Fruit fly (Drosophila melanogaster) whole organism, embryonic: Measurements from ENCODE around the gene lili.
A peak's percentile ranks its signal among the peaks of the same experiment; 100 is the strongest.

Source experiments
- Antp ChIP-seq: fragments of 200-800 bp; sonication (Bioruptor generic); optimal IDR thresholded peaks from 3 replicates; lab custom pipeline; 2016; ENCODE audit warnings: missing biosample characterization, missing genetic modification characterization
- Atf3 ChIP-seq: fragments of 200-800 bp; sonication (Bioruptor generic); optimal IDR thresholded peaks from 3 replicates; lab custom pipeline; 2016; ENCODE audit warnings: missing biosample characterization, missing genetic modification characterization
- Atf6 ChIP-seq: fragments of 200-800 bp; sonication (Bioruptor generic); IDR thresholded peaks from 2 replicates; pipeline ENCODE4 v1.3.6; 2022; ENCODE audit warnings: missing biosample characterization, missing genetic modification characterization
- Bdp1 ChIP-seq: fragments of 200-800 bp; sonication (Bioruptor generic); optimal IDR thresholded peaks from 3 replicates; lab custom pipeline; 2016; ENCODE audit warnings: missing biosample characterization, missing genetic modification characterization
- Bteb2 ChIP-seq: fragments of 200-800 bp; sonication (Bioruptor generic); optimal IDR thresholded peaks from 2 replicates; lab custom pipeline; 2016; ENCODE audit warnings: missing biosample characterization, missing genetic modification characterization
- CG11504 ChIP-seq: fragments of 200-800 bp; sonication (Bioruptor generic); optimal IDR thresholded peaks from 3 replicates; lab custom pipeline; 2019; ENCODE audit warnings: missing biosample characterization, mild to moderate bottlenecking, missing genetic modification characterization, moderate library complexity
- CG11560 ChIP-seq: fragments of 200-800 bp; sonication (Bioruptor generic); IDR thresholded peaks from 3 replicates; pipeline ENCODE4 v1.3.6; 2022; ENCODE audit warnings: missing biosample characterization, missing genetic modification characterization
- CG11695 ChIP-seq: fragments of 200-800 bp; sonication (Bioruptor generic); IDR thresholded peaks from 3 replicates; pipeline ENCODE4 v1.3.6; 2022; ENCODE audit warnings: missing biosample characterization, missing genetic modification characterization
- CG12942 ChIP-seq: fragments of 200-800 bp; sonication (Bioruptor generic); optimal IDR thresholded peaks from 3 replicates; lab custom pipeline; 2016; ENCODE audit warnings: missing biosample characterization, missing genetic modification characterization
- CG13424 ChIP-seq: fragments of 200-800 bp; sonication (Bioruptor generic); optimal IDR thresholded peaks from 2 replicates; lab custom pipeline; 2019; ENCODE audit warnings: missing biosample characterization, mild to moderate bottlenecking, missing genetic modification characterization, moderate library complexity
- CG13894 ChIP-seq: fragments of 200-800 bp; sonication (Bioruptor generic); optimal IDR thresholded peaks from 3 replicates; lab custom pipeline; 2018; ENCODE audit warnings: missing biosample characterization, mild to moderate bottlenecking, missing genetic modification characterization, moderate library complexity
- CG14014 ChIP-seq: fragments of 200-800 bp; sonication (Bioruptor generic); IDR thresholded peaks from 2 replicates; pipeline ENCODE4 v1.3.6; 2022; ENCODE audit warnings: missing biosample characterization, missing genetic modification characterization
- CG15011 ChIP-seq: fragments of 200-800 bp; sonication (Bioruptor generic); optimal IDR thresholded peaks from 3 replicates; lab custom pipeline; 2018; ENCODE audit warnings: missing biosample characterization, mild to moderate bottlenecking, missing genetic modification characterization
- CG15269 ChIP-seq: fragments of 200-800 bp; sonication (Bioruptor generic); optimal IDR thresholded peaks from 2 replicates; lab custom pipeline; 2018; ENCODE audit warnings: missing biosample characterization, mild to moderate bottlenecking, missing genetic modification characterization, moderate library complexity
- CG17912 ChIP-seq: fragments of 200-800 bp; sonication (Bioruptor generic); optimal IDR thresholded peaks from 2 replicates; lab custom pipeline; 2018; ENCODE audit warnings: missing biosample characterization, mild to moderate bottlenecking, missing genetic modification characterization
- CG34376 ChIP-seq: fragments of 200-800 bp; sonication (Bioruptor generic); optimal IDR thresholded peaks from 2 replicates; lab custom pipeline; 2018; ENCODE audit warnings: missing biosample characterization, mild to moderate bottlenecking, missing genetic modification characterization
- CG34422 ChIP-seq: fragments of 200-800 bp; sonication (Bioruptor generic); IDR thresholded peaks from 3 replicates; pipeline ENCODE4 v1.3.6; 2022; ENCODE audit warnings: missing biosample characterization, missing genetic modification characterization
- CG42726 ChIP-seq: fragments of 200-800 bp; sonication (Bioruptor generic); IDR thresholded peaks from 2 replicates; pipeline ENCODE4 v1.3.6; 2022; ENCODE audit warnings: missing biosample characterization, missing genetic modification characterization; ENCODE audit not compliant: partially characterized antibody
- CG4820 ChIP-seq: fragments of 200-800 bp; sonication (Bioruptor generic); optimal IDR thresholded peaks from 3 replicates; lab custom pipeline; 2016; ENCODE audit warnings: missing biosample characterization, missing genetic modification characterization
- CG6175 ChIP-seq: fragments of 200-800 bp; sonication (Bioruptor generic); IDR thresholded peaks from 3 replicates; pipeline ENCODE4 v1.3.6; 2022; ENCODE audit warnings: missing biosample characterization, missing genetic modification characterization
- CG7556 ChIP-seq: fragments of 200-800 bp; sonication (Bioruptor generic); optimal IDR thresholded peaks from 2 replicates; lab custom pipeline; 2017; ENCODE audit warnings: missing biosample characterization, mild to moderate bottlenecking, missing genetic modification characterization
- Dek ChIP-seq: fragments of 200-800 bp; sonication (Bioruptor generic); optimal IDR thresholded peaks from 3 replicates; lab custom pipeline; 2019; ENCODE audit warnings: missing biosample characterization, mild to moderate bottlenecking, missing genetic modification characterization, moderate library complexity
- Gug ChIP-seq: fragments of 200-800 bp; sonication (Bioruptor generic); IDR thresholded peaks from 4 replicates; pipeline ENCODE4 v1.3.6; 2022; ENCODE audit warnings: missing biosample characterization, missing genetic modification characterization
- HLH3B ChIP-seq: fragments of 200-800 bp; sonication (Bioruptor generic); IDR thresholded peaks from 2 replicates; pipeline ENCODE4 v1.3.6; 2022; ENCODE audit warnings: missing biosample characterization, missing genetic modification characterization
- Hr51 ChIP-seq, 2 experiments: fragments of 200-800 bp; sonication (Bioruptor generic); optimal IDR thresholded peaks; 2 replicates in 1 of 2; 3 replicates in 1 of 2; lab custom pipeline; 2016 to 2018; ENCODE audit warnings: missing biosample characterization in 2 of 2, missing genetic modification characterization in 2 of 2, mild to moderate bottlenecking in 1 of 2, moderate library complexity in 1 of 2
- Lhr ChIP-seq: fragments of 200-800 bp; sonication (Bioruptor generic); optimal IDR thresholded peaks from 3 replicates; lab custom pipeline; 2017; ENCODE audit warnings: mild to moderate bottlenecking, missing biosample characterization, missing genetic modification reagents, missing genetic modification characterization
- Nf-YA ChIP-seq: fragments of 200-800 bp; sonication (Bioruptor generic); IDR thresholded peaks from 2 replicates; pipeline ENCODE4 v1.3.6; 2022; ENCODE audit warnings: missing biosample characterization, missing genetic modification characterization
- Nf-YC ChIP-seq: fragments of 200-800 bp; optimal IDR thresholded peaks from 3 replicates; lab custom pipeline; 2019; ENCODE audit warnings: missing biosample characterization, mild to moderate bottlenecking, missing genetic modification characterization, moderate library complexity
- Optix ChIP-seq: fragments of 200-800 bp; sonication (Bioruptor generic); IDR thresholded peaks from 3 replicates; pipeline ENCODE4 v1.3.6; 2022; ENCODE audit warnings: missing biosample characterization, missing genetic modification characterization
- Side ChIP-seq: fragments of 200-800 bp; sonication (Bioruptor generic); optimal IDR thresholded peaks from 2 replicates; lab custom pipeline; 2016; ENCODE audit warnings: missing biosample characterization, missing genetic modification characterization
- Spps ChIP-seq: fragments of 200-800 bp; sonication (Bioruptor generic); optimal IDR thresholded peaks from 2 replicates; lab custom pipeline; 2018; ENCODE audit warnings: missing biosample characterization, mild to moderate bottlenecking, missing genetic modification characterization
- Xrp1 ChIP-seq: fragments of 200-800 bp; sonication (Bioruptor generic); IDR thresholded peaks from 2 replicates; pipeline ENCODE4 v1.3.6; 2022; ENCODE audit warnings: missing biosample characterization, missing genetic modification characterization
- ap ChIP-seq: fragments of 200-800 bp; sonication (Bioruptor generic); IDR thresholded peaks from 2 replicates; pipeline ENCODE4 v1.3.6; 2022; ENCODE audit warnings: missing biosample characterization, missing genetic modification characterization
- ase ChIP-seq: fragments of 200-800 bp; sonication (Bioruptor generic); IDR thresholded peaks from 3 replicates; pipeline ENCODE4 v1.3.6; 2022; ENCODE audit warnings: missing biosample characterization, missing genetic modification characterization
- chinmo ChIP-seq: fragments of 200-800 bp; sonication (Bioruptor generic); IDR thresholded peaks from 4 replicates; pipeline ENCODE4 v1.3.6; 2022; ENCODE audit warnings: missing biosample characterization, missing genetic modification characterization; ENCODE audit not compliant: partially characterized antibody
- corto ChIP-seq: fragments of 200-800 bp; sonication (Bioruptor generic); optimal IDR thresholded peaks from 2 replicates; lab custom pipeline; 2016; ENCODE audit warnings: missing biosample characterization, mild to moderate bottlenecking, missing genetic modification characterization, moderate library complexity
- crc ChIP-seq: fragments of 200-800 bp; sonication (Bioruptor generic); optimal IDR thresholded peaks from 2 replicates; lab custom pipeline; 2016; ENCODE audit warnings: missing biosample characterization, missing genetic modification characterization
- fd102C ChIP-seq: fragments of 200-800 bp; sonication (Bioruptor generic); optimal IDR thresholded peaks from 2 replicates; lab custom pipeline; 2018; ENCODE audit warnings: missing biosample characterization, mild to moderate bottlenecking, missing genetic modification characterization, moderate library complexity
- gt ChIP-seq: fragments of 200-800 bp; sonication (Bioruptor generic); IDR thresholded peaks from 2 replicates; pipeline ENCODE4 v1.3.6; 2022; ENCODE audit warnings: missing biosample characterization, missing genetic modification characterization
- hth ChIP-seq: fragments of >200 bp; optimal IDR thresholded peaks from 2 replicates; lab custom pipeline; 2017; ENCODE audit warnings: inconsistent platforms
- lilli ChIP-seq: fragments of 200-800 bp; sonication (Bioruptor generic); optimal IDR thresholded peaks from 3 replicates; lab custom pipeline; 2016; ENCODE audit warnings: missing biosample characterization, missing genetic modification characterization
- pho ChIP-seq: fragments of 200-800 bp; sonication (Bioruptor generic); optimal IDR thresholded peaks from 2 replicates; lab custom pipeline; 2016; ENCODE audit warnings: missing biosample characterization, missing genetic modification characterization
- ranshi ChIP-seq: fragments of 200-800 bp; sonication (Bioruptor generic); IDR thresholded peaks from 2 replicates; pipeline ENCODE4 v1.3.6; 2022; ENCODE audit warnings: missing biosample characterization, missing genetic modification characterization
- salm ChIP-seq: fragments of 200-800 bp; sonication (Bioruptor generic); optimal IDR thresholded peaks from 2 replicates; lab custom pipeline; 2018; ENCODE audit warnings: missing biosample characterization, mild to moderate bottlenecking, missing genetic modification characterization
- sna ChIP-seq: fragments of 200-800 bp; sonication (Bioruptor generic); IDR thresholded peaks from 2 replicates; pipeline ENCODE4 v1.3.6; 2022; ENCODE audit warnings: missing biosample characterization, missing genetic modification characterization; ENCODE audit not compliant: partially characterized antibody
- so ChIP-seq: fragments of 200-800 bp; sonication (Bioruptor generic); IDR thresholded peaks from 3 replicates; pipeline ENCODE4 v1.3.6; 2022; ENCODE audit warnings: missing biosample characterization, missing genetic modification characterization
- tup ChIP-seq: fragments of 200-800 bp; sonication (Bioruptor generic); optimal IDR thresholded peaks from 2 replicates; lab custom pipeline; 2016; ENCODE audit warnings: missing biosample characterization, mild to moderate bottlenecking, missing genetic modification characterization, moderate library complexity
- tx ChIP-seq: fragments of 200-800 bp; sonication (Bioruptor generic); optimal IDR thresholded peaks from 2 replicates; lab custom pipeline; 2016; ENCODE audit warnings: missing biosample characterization, missing genetic modification characterization
- vvl ChIP-seq: fragments of 200-800 bp; sonication (Bioruptor generic); IDR thresholded peaks from 2 replicates; pipeline ENCODE4 v1.3.6; 2022; ENCODE audit warnings: missing biosample characterization, missing genetic modification characterization
- wdn ChIP-seq: fragments of 200-800 bp; sonication (Bioruptor generic); IDR thresholded peaks from 2 replicates; pipeline ENCODE4 v1.3.6; 2022; ENCODE audit warnings: missing biosample characterization, missing genetic modification characterization

lili gene

DNA sequence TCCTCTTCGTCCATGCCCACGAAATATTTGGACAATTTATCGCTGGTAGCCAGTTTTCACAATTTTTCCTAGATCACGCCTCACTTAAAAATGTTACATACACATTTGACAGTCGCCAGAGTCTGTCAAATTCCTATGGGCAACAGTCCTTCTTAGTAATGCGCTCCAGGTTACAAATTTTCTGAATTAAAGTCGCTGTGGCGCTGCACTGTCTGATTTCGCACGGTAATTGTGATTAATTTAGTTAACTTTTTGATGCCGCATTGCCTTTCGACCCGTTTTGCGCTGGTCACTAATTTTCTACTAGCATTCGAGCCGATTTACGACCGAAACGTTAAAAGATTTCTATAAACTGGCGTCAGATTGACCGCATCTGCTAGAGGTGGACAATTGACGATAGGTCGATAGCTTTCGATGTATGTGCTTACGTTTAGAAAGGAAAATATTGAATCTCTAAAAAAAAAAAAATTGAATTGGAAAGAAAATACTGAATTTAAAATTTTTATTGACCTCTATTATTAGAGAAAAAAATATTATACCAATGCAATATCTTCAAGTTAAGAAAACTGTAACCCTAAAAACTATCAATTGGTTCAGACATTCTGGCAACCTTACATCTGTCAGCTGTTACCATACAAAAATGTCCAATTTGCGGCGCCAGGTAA, at the start of gene lili, which contains the start of gene CG34150 (continued):
- peak; percentile 76 for TF ChIP-seq CG11504 (tag; lab: Kevin White, UChicago)
- no peak for TF ChIP-seq CG11695 (GFP tag; lab: Robert Waterston, UW)
- TF ChIP-seq wdn = no peak
- TF ChIP-seq sna (GFP tag; lab: Robert Waterston, UW) = peak; percentile 72; the same call in 1 of the 2 replicates
- no peak for TF ChIP-seq so
- TF ChIP-seq Nf-YC = peak; percentile 75
- TF ChIP-seq salm (tag; lab: Kevin White, UChicago) = no peak
- peak; percentile 62 for TF ChIP-seq Dek (tag; lab: Kevin White, UChicago)
- TF ChIP-seq Xrp1 (GFP tag; lab: Robert Waterston, UW) = peak; percentile 73; the same call in 1 of the 2 replicates
- no peak for TF ChIP-seq CG15011 (GFP tag; lab: Kevin White, UChicago)
- no peak for TF ChIP-seq CG17912 (GFP tag; lab: Kevin White, UChicago)
- TF ChIP-seq lilli = peak; percentile 88
- TF ChIP-seq Antp = peak; percentile 55
- no peak for TF ChIP-seq corto (GFP tag; lab: Kevin White, UChicago)
- no peak for TF ChIP-seq hth
- peak; percentile 57; the same call in 3 of the 4 replicates for TF ChIP-seq Gug (GFP tag; lab: Robert Waterston, UW)
- peak; percentile 64 for TF ChIP-seq CG7556 (GFP tag; lab: Kevin White, UChicago)
- peak; percentile 64 for TF ChIP-seq HLH3B (GFP tag; lab: Robert Waterston, UW)
- TF ChIP-seq Atf3 (GFP tag; lab: Kevin White, UChicago) = peak; percentile 43
- peak; percentile 60; the same call in 1 of the 3 replicates for TF ChIP-seq CG11560 (tag; lab: Robert Waterston, UW)
- TF ChIP-seq Atf6 (GFP tag; lab: Robert Waterston, UW) = peak; percentile 80; the same call in 1 of the 2 replicates
- peak; percentile 50; the same call in 1 of the 2 replicates for TF ChIP-seq Nf-YA (GFP tag; lab: Robert Waterston, UW)
- no peak for TF ChIP-seq ase
- TF ChIP-seq ranshi (GFP tag; lab: Robert Waterston, UW) = peak; percentile 55; the same call in 1 of the 2 replicates
- TF ChIP-seq tx = peak; percentile 61
- TF ChIP-seq pho (GFP tag; lab: Kevin White, UChicago) = peak; percentile 79
- TF ChIP-seq CG13424 = peak; percentile 89
- TF ChIP-seq gt (GFP tag; lab: Robert Waterston, UW) = no peak
- TF ChIP-seq crc (GFP tag; lab: Kevin White, UChicago) = peak; percentile 32
- TF ChIP-seq CG4820 (GFP tag; lab: Kevin White, UChicago) = peak; percentile 74
- peak; percentile 64 to 75 for TF ChIP-seq Hr51 (GFP tag; optimal IDR thresholded peaks at IDR 0.05; lab: Kevin White, UChicago)
- TF ChIP-seq CG6175 (GFP tag; lab: Robert Waterston, UW) = no peak
- 0 out of 2 replicates have a peak, but pooled peaks have one; percentile 18 for TF ChIP-seq ap
- TF ChIP-seq Side = peak; percentile 55
- TF ChIP-seq, all 482 proteins: peak for 335

DNA sequence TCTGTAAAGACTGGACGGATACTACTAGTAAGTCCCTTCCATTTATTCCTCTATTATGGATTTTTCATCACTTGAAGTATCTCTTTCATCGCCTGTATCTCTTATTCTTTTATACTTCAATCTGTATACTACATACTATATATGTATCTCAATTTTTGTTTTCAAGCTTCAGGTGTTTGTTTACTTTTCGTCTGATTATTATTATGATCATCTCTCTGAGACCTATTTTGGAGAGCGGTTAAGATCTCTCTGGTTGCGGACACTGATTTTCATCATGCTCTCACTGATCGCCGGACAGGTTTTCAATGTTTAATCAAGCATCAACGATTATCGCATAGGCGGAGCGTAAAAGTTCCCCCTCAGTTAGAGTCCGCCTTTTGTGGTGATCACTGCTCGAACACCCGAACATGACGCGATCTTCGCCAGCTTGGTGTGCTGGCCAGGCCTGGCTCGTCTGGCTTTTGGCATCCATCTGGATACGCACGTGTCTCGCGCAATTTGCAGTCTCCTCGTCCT, 48.8 kb upstream of the lili start, which contains the start of gene CG7016:
Gene CG7016, plus strand, starts transcription at position 358 of the 516 bp plus-strand sequence.
- no peak for TF ChIP-seq Optix (GFP tag; lab: Robert Waterston, UW)
- TF ChIP-seq ap = no peak
- TF ChIP-seq CG42726 = no peak
- no peak for TF ChIP-seq Spps (tag; lab: Kevin White, UChicago)
- TF ChIP-seq CG14014 (GFP tag; lab: Robert Waterston, UW) = no peak
- TF ChIP-seq CG34376 (GFP tag; lab: Kevin White, UChicago) = peak; percentile 62
- TF ChIP-seq chinmo (GFP tag; lab: Robert Waterston, UW) = peak; percentile 57; the same call in 1 of the 4 replicates
- TF ChIP-seq Bteb2 (GFP tag; lab: Kevin White, UChicago) = no peak
- TF ChIP-seq fd102C = no peak
- no peak for TF ChIP-seq Bdp1 (GFP tag; lab: Kevin White, UChicago)
- peak; percentile 12; the same call in 1 of the 3 replicates for TF ChIP-seq CG34422
- TF ChIP-seq CG15269 (tag; lab: Kevin White, UChicago) = no peak
- peak; percentile 79 for TF ChIP-seq CG13894 (tag; lab: Kevin White, UChicago)
- 0 out of 2 replicates have a peak, but pooled peaks have one; percentile 2 for TF ChIP-seq vvl
- no peak for TF ChIP-seq CG12942 (GFP tag; lab: Kevin White, UChicago)
- no peak for TF ChIP-seq Lhr (GFP tag; lab: Kevin White, UChicago)
- no peak for TF ChIP-seq tup (GFP tag; lab: Kevin White, UChicago)
